Fruit fly (Drosophila melanogaster) whole organism, pupa: ENCODE data around the gene CG3698.

Source experiments
- CG10348 ChIP-seq: fragments of 200-800 bp; sonication (Bioruptor generic); IDR thresholded peaks from 2 replicates; pipeline ENCODE4 v1.3.6; 2022; ENCODE audit warnings: missing biosample characterization, missing genetic modification characterization
- CG12605 ChIP-seq: fragments of 200-800 bp; sonication (Bioruptor generic); IDR thresholded peaks from 2 replicates; pipeline ENCODE4 v1.3.6; 2022; ENCODE audit warnings: missing biosample characterization, missing genetic modification characterization
- CG13204 ChIP-seq: fragments of 200-800 bp; sonication (Bioruptor generic); optimal IDR thresholded peaks from 2 replicates; lab custom pipeline; 2018; ENCODE audit warnings: missing biosample characterization, mild to moderate bottlenecking, missing genetic modification characterization, moderate library complexity
- CG14655 ChIP-seq: fragments of 200-800 bp; sonication (Bioruptor generic); optimal IDR thresholded peaks from 3 replicates; lab custom pipeline; 2017; ENCODE audit warnings: mild to moderate bottlenecking, missing biosample characterization, missing genetic modification reagents, missing genetic modification characterization
- CG15710 ChIP-seq: fragments of 200-800 bp; sonication (Bioruptor generic); optimal IDR thresholded peaks from 2 replicates; lab custom pipeline; 2018; ENCODE audit warnings: missing biosample characterization, mild to moderate bottlenecking, missing genetic modification characterization, moderate library complexity
- CG17806 ChIP-seq: fragments of 200-800 bp; sonication (Bioruptor generic); optimal IDR thresholded peaks from 2 replicates; lab custom pipeline; 2018; ENCODE audit warnings: missing biosample characterization, mild to moderate bottlenecking, missing genetic modification characterization, moderate library complexity
- CG32121 ChIP-seq: fragments of 200-800 bp; sonication (Bioruptor generic); IDR thresholded peaks from 2 replicates; pipeline ENCODE4 v1.3.6; 2022; ENCODE audit warnings: missing biosample characterization, missing genetic modification characterization
- CG34367 ChIP-seq: fragments of 200-800 bp; sonication (Bioruptor generic); optimal IDR thresholded peaks from 2 replicates; lab custom pipeline; 2018; ENCODE audit warnings: missing biosample characterization, mild to moderate bottlenecking, missing genetic modification characterization
- CG4496 ChIP-seq: fragments of 200-800 bp; sonication (Bioruptor generic); IDR thresholded peaks from 3 replicates; pipeline ENCODE4 v1.3.6; 2022; ENCODE audit warnings: missing biosample characterization, missing genetic modification characterization
- CG8159 ChIP-seq: fragments of 200-800 bp; sonication (Bioruptor generic); optimal IDR thresholded peaks from 3 replicates; lab custom pipeline; 2018; ENCODE audit warnings: missing biosample characterization, mild to moderate bottlenecking, missing genetic modification characterization, moderate library complexity
- CG8301 ChIP-seq: fragments of 200-800 bp; sonication (Bioruptor generic); optimal IDR thresholded peaks from 2 replicates; lab custom pipeline; 2018; ENCODE audit warnings: missing biosample characterization, mild to moderate bottlenecking, missing genetic modification characterization
- CG9948 ChIP-seq: fragments of 200-800 bp; sonication (Bioruptor generic); optimal IDR thresholded peaks from 2 replicates; lab custom pipeline; 2018; ENCODE audit warnings: missing biosample characterization, mild to moderate bottlenecking, missing genetic modification characterization, moderate library complexity
- D1 ChIP-seq: fragments of 200-800 bp; sonication (Bioruptor generic); optimal IDR thresholded peaks from 2 replicates; lab custom pipeline; 2018; ENCODE audit warnings: missing biosample characterization, mild to moderate bottlenecking, missing genetic modification characterization, moderate library complexity
- EcR ChIP-seq: fragments of 200-800 bp; sonication (Bioruptor generic); optimal IDR thresholded peaks from 3 replicates; lab custom pipeline; 2019; ENCODE audit warnings: missing biosample characterization, missing genetic modification characterization, mild to moderate bottlenecking, moderate library complexity, missing genetic modification reagents
- Ets98B ChIP-seq: fragments of 200-800 bp; sonication (Bioruptor generic); IDR thresholded peaks from 2 replicates; pipeline ENCODE4 v1.3.6; 2022; ENCODE audit warnings: missing biosample characterization, missing genetic modification characterization
- Pif1A ChIP-seq: fragments of 200-800 bp; sonication (Bioruptor generic); optimal IDR thresholded peaks from 3 replicates; lab custom pipeline; 2016; ENCODE audit warnings: missing biosample characterization, missing genetic modification characterization
- Pif1B ChIP-seq: fragments of 200-800 bp; sonication (Bioruptor generic); optimal IDR thresholded peaks from 3 replicates; lab custom pipeline; 2016; ENCODE audit warnings: missing biosample characterization, missing genetic modification characterization
- Snoo ChIP-seq: fragments of 200-800 bp; sonication (Bioruptor generic); optimal IDR thresholded peaks from 3 replicates; lab custom pipeline; 2017; ENCODE audit warnings: missing biosample characterization, mild to moderate bottlenecking, missing genetic modification characterization, inconsistent platforms
- fd96Ca ChIP-seq: fragments of 200-800 bp; sonication (Bioruptor generic); IDR thresholded peaks from 3 replicates; pipeline ENCODE4 v1.3.6; 2022; ENCODE audit warnings: missing biosample characterization, missing genetic modification characterization
- gl ChIP-seq: fragments of 200-800 bp; sonication (Bioruptor generic); optimal IDR thresholded peaks from 2 replicates; lab custom pipeline; 2018; ENCODE audit warnings: missing biosample characterization, mild to moderate bottlenecking, missing genetic modification characterization
- rn ChIP-seq: fragments of 200-800 bp; sonication (Bioruptor generic); IDR thresholded peaks from 2 replicates; pipeline ENCODE4 v1.3.6; 2022; ENCODE audit warnings: missing biosample characterization, missing genetic modification characterization

The CG3698 gene

dm6 chr3L:20771891-20772646, 26.1 kb downstream of the CG3698 start:
- no peak for TF ChIP-seq CG10348
- peak; percentile 86 for TF ChIP-seq Pif1B (GFP tag; lab: Kevin White, UChicago)
- TF ChIP-seq rn (GFP tag; lab: Robert Waterston, UW): peak; percentile 69
- peak; percentile 67 for TF ChIP-seq Snoo
- TF ChIP-seq D1 (tag; lab: Kevin White, UChicago): no peak
- peak; percentile 76 for TF ChIP-seq CG9948 (tag; lab: Kevin White, UChicago)
- peak; percentile 89 for TF ChIP-seq CG12605 (GFP tag; lab: Robert Waterston, UW)
- TF ChIP-seq gl (tag; lab: Kevin White, UChicago): peak; percentile 52
- TF ChIP-seq EcR (GFP tag; lab: Kevin White, UChicago): no peak
- TF ChIP-seq CG32121 (GFP tag; lab: Robert Waterston, UW): peak; percentile 86
- TF ChIP-seq CG8301 (tag; lab: Kevin White, UChicago): peak; percentile 84
- no peak for TF ChIP-seq CG13204 (GFP tag; lab: Kevin White, UChicago)
- TF ChIP-seq CG17806: peak; percentile 81
- TF ChIP-seq CG8159 (tag; lab: Kevin White, UChicago): peak; percentile 77
- TF ChIP-seq CG34367 (tag; lab: Kevin White, UChicago): peak; percentile 79
- peak; percentile 80 for TF ChIP-seq CG14655 (GFP tag; lab: Kevin White, UChicago)
- TF ChIP-seq CG15710 (tag; lab: Kevin White, UChicago): peak; percentile 73
- peak; percentile 88 for TF ChIP-seq Ets98B (GFP tag; lab: Robert Waterston, UW)
- TF ChIP-seq fd96Ca: peak; percentile 67; the same call in 2 of the 3 replicates
- peak; percentile 89 for TF ChIP-seq CG4496 (GFP tag; lab: Robert Waterston, UW)
- peak; percentile 84 for TF ChIP-seq Pif1A (GFP tag; lab: Kevin White, UChicago)

dm6 chr3L:20771001-20771890, 26.9 kb downstream of the CG3698 start, which contains the start of the genes CG4042 and Pitslre:
TSS of gene CG4042 (minus strand) at chr3L:20771507.
TSS of gene Pitslre (plus strand) at chr3L:20771528.
- TF ChIP-seq CG17806 (no peak), EcR (GFP tag; lab: Kevin White, UChicago) (peak; percentile 9), CG14655 (GFP tag; lab: Kevin White, UChicago) (peak; percentile 16), CG15710 (tag; lab: Kevin White, UChicago) (peak; percentile 25), rn (GFP tag; lab: Robert Waterston, UW) (no peak), D1 (tag; lab: Kevin White, UChicago) (peak; percentile 8), Pif1B (GFP tag; lab: Kevin White, UChicago) (peak; percentile 6), CG8159 (tag; lab: Kevin White, UChicago) (peak; percentile 30), CG34367 (tag; lab: Kevin White, UChicago) (peak; percentile 25), Ets98B (GFP tag; lab: Robert Waterston, UW) (no peak)

DNA sequence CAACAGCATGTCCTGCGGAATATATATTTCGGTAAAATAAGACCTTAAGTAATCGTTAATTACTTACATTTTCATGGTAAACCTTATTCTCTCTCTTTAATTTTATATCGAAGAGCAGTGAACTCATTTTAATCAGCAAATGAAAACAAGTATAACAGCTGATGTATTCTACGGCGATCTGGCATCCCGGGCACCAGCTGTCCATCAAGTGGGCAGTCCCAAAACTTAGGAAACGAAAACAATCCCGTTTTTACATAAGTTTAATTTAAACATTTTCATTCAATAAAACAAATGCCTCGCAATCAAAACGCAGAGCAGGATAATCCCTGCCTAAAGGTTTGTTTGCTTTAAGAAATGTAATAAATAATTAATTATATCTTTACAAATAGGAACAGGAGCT, 28.8 kb downstream of the CG3698 start, which contains the start of the genes CG4074 and CG4186:
Gene CG4074, minus strand, starts transcription at position 151 of the 400 bp plus-strand sequence.
Gene CG4186, plus strand, starts transcription at position 237 of the 400 bp plus-strand sequence.
- TF ChIP-seq gl (tag; lab: Kevin White, UChicago) (no peak), CG14655 (GFP tag; lab: Kevin White, UChicago) (no peak), D1 (tag; lab: Kevin White, UChicago) (peak; percentile 42), EcR (GFP tag; lab: Kevin White, UChicago) (peak; percentile 93), CG15710 (tag; lab: Kevin White, UChicago) (no peak), Pif1B (GFP tag; lab: Kevin White, UChicago) (peak; percentile 24)

- TF ChIP-seq EcR (GFP tag; lab: Kevin White, UChicago): no peak
- no peak for TF ChIP-seq Ets98B (GFP tag; lab: Robert Waterston, UW)
- TF ChIP-seq, all 21 proteins: peak for 0
Observed at dm6 chr3L:20767227-20767626, 30.9 kb downstream of the CG3698 start.

dm6 chr3L:20761482-20761881, 36.7 kb downstream of the CG3698 start:
- TF ChIP-seq CG12605 (GFP tag; lab: Robert Waterston, UW) (no peak), rn (GFP tag; lab: Robert Waterston, UW) (no peak), fd96Ca (no peak), CG4496 (GFP tag; lab: Robert Waterston, UW) (no peak), CG34367 (tag; lab: Kevin White, UChicago) (no peak), CG8159 (tag; lab: Kevin White, UChicago) (no peak)
- TF ChIP-seq, all 21 proteins: peak for 0

- TF ChIP-seq Snoo (no peak), CG12605 (GFP tag; lab: Robert Waterston, UW) (no peak), CG15710 (tag; lab: Kevin White, UChicago) (no peak), CG14655 (GFP tag; lab: Kevin White, UChicago) (no peak), gl (tag; lab: Kevin White, UChicago) (no peak), CG34367 (tag; lab: Kevin White, UChicago) (no peak), CG8301 (tag; lab: Kevin White, UChicago) (no peak), CG10348 (no peak), Pif1A (GFP tag; lab: Kevin White, UChicago) (no peak), CG4496 (GFP tag; lab: Robert Waterston, UW) (no peak), CG13204 (GFP tag; lab: Kevin White, UChicago) (no peak), Pif1B (GFP tag; lab: Kevin White, UChicago) (no peak), EcR (GFP tag; lab: Kevin White, UChicago) (no peak), CG17806 (no peak), CG9948 (tag; lab: Kevin White, UChicago) (no peak), CG32121 (GFP tag; lab: Robert Waterston, UW) (no peak), D1 (tag; lab: Kevin White, UChicago) (no peak), CG8159 (tag; lab: Kevin White, UChicago) (no peak), fd96Ca (no peak)
Observed at dm6 chr3L:20758583-20758982, 39.6 kb downstream of the CG3698 start, which contains the start of gene CG43251. TSS of gene CG43251 (plus strand) at chr3L:20758883.
